Worm (Caenorhabditis elegans) whole organism, L3 larva: ENCODE results near the gene ZK418.5.
A peak's percentile ranks its signal among the peaks of the same experiment; 100 is the strongest.

ENCODE experiments used
- R02D3.7 ChIP-seq: fragments of 150-350 bp; optimal IDR thresholded peaks from 2 replicates; lab custom pipeline; 2014; ENCODE audit warnings: missing biosample characterization, missing genetic modification characterization
- ZK546.5 ChIP-seq: sonication (generic microtip); optimal IDR thresholded peaks from 2 replicates; lab custom pipeline; 2017; ENCODE audit warnings: missing biosample characterization, missing genetic modification characterization
- aly-2 ChIP-seq: fragments of 150-350 bp; optimal IDR thresholded peaks from 2 replicates; lab custom pipeline; 2014; ENCODE audit warnings: missing biosample characterization, missing genetic modification characterization
- ama-1 ChIP-seq: fragments of 150-350 bp; optimal IDR thresholded peaks from 2 replicates; lab custom pipeline; 2018
- ceh-16 ChIP-seq: sonication (generic microtip); optimal IDR thresholded peaks from 2 replicates; lab custom pipeline; 2017; ENCODE audit warnings: missing biosample characterization, missing genetic modification characterization
- ceh-28 ChIP-seq: fragments of 150-350 bp; optimal IDR thresholded peaks from 2 replicates; lab custom pipeline; 2014; ENCODE audit warnings: missing biosample characterization, missing genetic modification reagents, missing genetic modification characterization
- ceh-82 ChIP-seq: fragments of 150-350 bp; optimal IDR thresholded peaks from 2 replicates; lab custom pipeline; 2014; ENCODE audit warnings: missing biosample characterization, missing genetic modification characterization
- ceh-9 ChIP-seq: sonication (generic microtip); optimal IDR thresholded peaks from 2 replicates; lab custom pipeline; 2018; ENCODE audit warnings: missing biosample characterization, missing genetic modification characterization
- daf-12 ChIP-seq: fragments of 150-350 bp; optimal IDR thresholded peaks from 2 replicates; lab custom pipeline; 2014; ENCODE audit warnings: missing biosample characterization, missing genetic modification reagents, missing genetic modification characterization
- egl-27 ChIP-seq: sonication (generic microtip); optimal IDR thresholded peaks from 4 replicates; lab custom pipeline; 2017; ENCODE audit warnings: missing biosample characterization, missing genetic modification reagents, missing genetic modification characterization
- egl-5 ChIP-seq: fragments of 150-350 bp; optimal IDR thresholded peaks from 2 replicates; lab custom pipeline; 2017; ENCODE audit warnings: missing biosample characterization, missing genetic modification reagents, missing genetic modification characterization, inconsistent platforms
- elt-1 ChIP-seq: fragments of 150-350 bp; optimal IDR thresholded peaks from 2 replicates; lab custom pipeline; 2014; ENCODE audit warnings: missing biosample characterization, missing genetic modification characterization
- elt-2 ChIP-seq: sonication (generic microtip); optimal IDR thresholded peaks from 2 replicates; lab custom pipeline; 2016; ENCODE audit warnings: missing genetic modification reagents, mild to moderate bottlenecking, missing genetic modification characterization, missing compliant biosample characterization
- elt-3 ChIP-seq, 3 experiments: fragments of 150-350 bp in 1 of 3; sonication (generic microtip) in 2 of 3; optimal IDR thresholded peaks; 2 replicates in 2 of 3; 4 replicates in 1 of 3; lab custom pipeline; 2014 to 2017; ENCODE audit warnings: missing biosample characterization in 3 of 3, missing genetic modification characterization in 3 of 3
- eor-1 ChIP-seq, 2 experiments: fragments of 150-350 bp; optimal IDR thresholded peaks; 2 replicates each; lab custom pipeline; 2014 to 2018; ENCODE audit warnings: missing biosample characterization in 2 of 2, missing genetic modification characterization in 2 of 2
- fkh-10 ChIP-seq: sonication (generic microtip); optimal IDR thresholded peaks from 2 replicates; lab custom pipeline; 2017; ENCODE audit warnings: missing biosample characterization, missing genetic modification reagents, missing genetic modification characterization
- fkh-2 ChIP-seq: fragments of 150-350 bp; optimal IDR thresholded peaks from 2 replicates; lab custom pipeline; 2014; ENCODE audit warnings: missing biosample characterization, missing genetic modification reagents, missing genetic modification characterization
- fos-1 ChIP-seq: fragments of 150-350 bp; optimal IDR thresholded peaks from 2 replicates; lab custom pipeline; 2014; ENCODE audit warnings: missing biosample characterization, missing genetic modification characterization
- hmg-11 ChIP-seq: sonication (generic microtip); optimal IDR thresholded peaks from 2 replicates; lab custom pipeline; 2016; ENCODE audit warnings: missing genetic modification characterization, missing compliant biosample characterization
- jun-1 ChIP-seq: fragments of 150-350 bp; optimal IDR thresholded peaks from 2 replicates; lab custom pipeline; 2014; ENCODE audit warnings: missing biosample characterization, missing genetic modification reagents, missing genetic modification characterization
- lin-15B ChIP-seq: fragments of 150-350 bp; optimal IDR thresholded peaks from 2 replicates; lab custom pipeline; 2014; ENCODE audit warnings: missing biosample characterization, missing genetic modification characterization
- lin-39 ChIP-seq: fragments of 150-350 bp; optimal IDR thresholded peaks from 2 replicates; lab custom pipeline; 2018; ENCODE audit warnings: missing biosample characterization, missing genetic modification reagents, missing genetic modification characterization
- lsy-12 ChIP-seq: sonication (generic microtip); optimal IDR thresholded peaks from 2 replicates; lab custom pipeline; 2016; ENCODE audit warnings: mild to moderate bottlenecking, missing genetic modification characterization, missing compliant biosample characterization
- mdl-1 ChIP-seq: fragments of 150-350 bp; optimal IDR thresholded peaks from 2 replicates; lab custom pipeline; 2014; ENCODE audit warnings: missing biosample characterization, missing genetic modification characterization
- mml-1 ChIP-seq: fragments of 150-350 bp; sonication (generic microtip); optimal IDR thresholded peaks from 3 replicates; lab custom pipeline; 2014; ENCODE audit warnings: missing biosample characterization, missing genetic modification characterization
- nfya-1 ChIP-seq: sonication (generic microtip); optimal IDR thresholded peaks from 2 replicates; lab custom pipeline; 2017; ENCODE audit warnings: missing genetic modification characterization, mild to moderate bottlenecking, missing compliant biosample characterization, antibody characterized with exemption, moderate library complexity; ENCODE audit not compliant: insufficient read depth
- nhr-11 ChIP-seq: fragments of 150-350 bp; optimal IDR thresholded peaks from 2 replicates; lab custom pipeline; 2014; ENCODE audit warnings: missing biosample characterization, missing genetic modification characterization
- nhr-12 ChIP-seq: fragments of 150-350 bp; optimal IDR thresholded peaks from 2 replicates; lab custom pipeline; 2014; ENCODE audit warnings: missing biosample characterization, missing genetic modification characterization
- nhr-23 ChIP-seq: fragments of 150-350 bp; optimal IDR thresholded peaks from 2 replicates; lab custom pipeline; 2014; ENCODE audit warnings: missing biosample characterization, missing genetic modification reagents, missing genetic modification characterization
- nhr-237 ChIP-seq: fragments of 150-350 bp; optimal IDR thresholded peaks from 2 replicates; lab custom pipeline; 2014; ENCODE audit warnings: missing biosample characterization, missing genetic modification characterization
- nhr-25 ChIP-seq: sonication (generic microtip); optimal IDR thresholded peaks from 2 replicates; lab custom pipeline; 2017; ENCODE audit warnings: missing biosample characterization, missing genetic modification characterization
- nhr-28 ChIP-seq: fragments of 150-350 bp; optimal IDR thresholded peaks from 2 replicates; lab custom pipeline; 2014; ENCODE audit warnings: missing biosample characterization, missing genetic modification characterization
- nhr-43 ChIP-seq: sonication (generic microtip); optimal IDR thresholded peaks from 2 replicates; lab custom pipeline; 2016; ENCODE audit warnings: mild to moderate bottlenecking, missing genetic modification characterization, missing compliant biosample characterization; ENCODE audit not compliant: poor library complexity, severe bottlenecking
- nhr-67 ChIP-seq: fragments of 150-350 bp; optimal IDR thresholded peaks from 2 replicates; lab custom pipeline; 2014; ENCODE audit warnings: missing biosample characterization, missing genetic modification characterization
- nhr-76 ChIP-seq: fragments of 150-350 bp; sonication (generic microtip); optimal IDR thresholded peaks from 5 replicates; lab custom pipeline; 2014; ENCODE audit warnings: missing biosample characterization, missing genetic modification characterization
- nhr-77 ChIP-seq: fragments of 150-350 bp; optimal IDR thresholded peaks from 2 replicates; lab custom pipeline; 2014; ENCODE audit warnings: missing biosample characterization, missing genetic modification characterization
- pha-4 ChIP-seq: fragments of 150-350 bp; optimal IDR thresholded peaks from 2 replicates; lab custom pipeline; 2014; ENCODE audit warnings: missing biosample characterization, missing genetic modification reagents, missing genetic modification characterization
- pqm-1 ChIP-seq: fragments of 150-350 bp; optimal IDR thresholded peaks from 2 replicates; lab custom pipeline; 2017; ENCODE audit warnings: missing biosample characterization, missing genetic modification characterization, inconsistent platforms
- sea-2 ChIP-seq: fragments of 150-350 bp; sonication (generic microtip); optimal IDR thresholded peaks from 4 replicates; lab custom pipeline; 2014; ENCODE audit warnings: missing biosample characterization, missing genetic modification reagents, missing genetic modification characterization
- skn-1 ChIP-seq: fragments of 150-350 bp; optimal IDR thresholded peaks from 2 replicates; lab custom pipeline; 2014; ENCODE audit warnings: missing biosample characterization, missing genetic modification characterization
- snpc-4 ChIP-seq: fragments of 150-350 bp; optimal IDR thresholded peaks from 2 replicates; lab custom pipeline; 2014; ENCODE audit warnings: missing biosample characterization, missing genetic modification characterization
- tbx-2 ChIP-seq: sonication (generic microtip); optimal IDR thresholded peaks from 2 replicates; lab custom pipeline; 2016; ENCODE audit warnings: mild to moderate bottlenecking, missing genetic modification characterization, missing compliant biosample characterization
- unc-39 ChIP-seq: sonication (generic microtip); optimal IDR thresholded peaks from 4 replicates; lab custom pipeline; 2017; ENCODE audit warnings: missing biosample characterization, missing genetic modification characterization
- unc-62 ChIP-seq: fragments of 150-350 bp; sonication (generic microtip); optimal IDR thresholded peaks from 4 replicates; lab custom pipeline; 2014; ENCODE audit warnings: missing biosample characterization, missing genetic modification reagents, missing genetic modification characterization
- zag-1 ChIP-seq: fragments of 150-350 bp; optimal IDR thresholded peaks from 2 replicates; lab custom pipeline; 2014; ENCODE audit warnings: missing biosample characterization, missing genetic modification characterization
- ztf-11 ChIP-seq: fragments of 150-350 bp; optimal IDR thresholded peaks from 2 replicates; lab custom pipeline; 2014; ENCODE audit warnings: missing biosample characterization, missing genetic modification characterization
- ztf-4 ChIP-seq: fragments of 150-350 bp; optimal IDR thresholded peaks from 2 replicates; lab custom pipeline; 2014; ENCODE audit warnings: missing biosample characterization, missing genetic modification characterization

ZK418.5 gene

DNA sequence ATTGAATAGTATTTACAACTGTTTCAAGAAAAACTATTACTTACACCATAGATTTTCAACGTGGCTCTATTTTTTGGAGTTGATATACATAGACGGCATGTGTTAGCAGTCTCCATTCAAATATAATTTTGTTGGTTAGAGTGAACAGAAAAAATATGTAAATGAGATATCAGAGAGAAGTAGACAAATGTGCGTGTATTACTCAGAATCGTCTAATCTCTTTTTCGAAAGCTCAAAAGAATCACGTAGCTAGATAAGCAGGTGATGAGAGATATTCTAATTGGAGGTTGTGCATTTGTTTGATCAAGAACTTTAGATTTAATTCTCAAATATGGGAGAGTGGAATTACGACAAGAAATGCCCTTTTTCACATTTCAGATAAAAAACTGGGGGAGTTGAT lies 16.9 kb upstream of the ZK418.5 start, which contains the start of gene ZK418.10:
ZK418.10 (minus strand) TSS at position 148 of the 400 bp plus-strand sequence.
- no peak for TF ChIP-seq egl-27 (tag; lab: Kevin White, UChicago)
- TF ChIP-seq elt-3 (tag; optimal IDR thresholded peaks at IDR 0.05; lab: Kevin White, UChicago): no peak
- no peak for TF ChIP-seq fkh-10 (GFP tag; lab: Kevin White, UChicago)
- TF ChIP-seq ceh-82 (tag; lab: Kevin White, UChicago): no peak
- TF ChIP-seq nhr-11 (tag; lab: Kevin White, UChicago): no peak
- no peak for TF ChIP-seq daf-12 (tag; lab: Kevin White, UChicago)
- no peak for TF ChIP-seq pqm-1 (tag; lab: Kevin White, UChicago)
- TF ChIP-seq jun-1 (tag; lab: Kevin White, UChicago): no peak
- no peak for TF ChIP-seq fkh-2 (tag; lab: Kevin White, UChicago)
- no peak for TF ChIP-seq nhr-43 (tag; lab: Kevin White, UChicago)
- no peak for TF ChIP-seq fos-1 (tag; lab: Kevin White, UChicago)
- TF ChIP-seq lin-39 (tag; lab: Kevin White, UChicago): no peak
- no peak for TF ChIP-seq ama-1 (lab: Kevin White, UChicago)
- no peak for TF ChIP-seq snpc-4 (tag; lab: Kevin White, UChicago)
- TF ChIP-seq R02D3.7 (tag; lab: Kevin White, UChicago): no peak

DNA sequence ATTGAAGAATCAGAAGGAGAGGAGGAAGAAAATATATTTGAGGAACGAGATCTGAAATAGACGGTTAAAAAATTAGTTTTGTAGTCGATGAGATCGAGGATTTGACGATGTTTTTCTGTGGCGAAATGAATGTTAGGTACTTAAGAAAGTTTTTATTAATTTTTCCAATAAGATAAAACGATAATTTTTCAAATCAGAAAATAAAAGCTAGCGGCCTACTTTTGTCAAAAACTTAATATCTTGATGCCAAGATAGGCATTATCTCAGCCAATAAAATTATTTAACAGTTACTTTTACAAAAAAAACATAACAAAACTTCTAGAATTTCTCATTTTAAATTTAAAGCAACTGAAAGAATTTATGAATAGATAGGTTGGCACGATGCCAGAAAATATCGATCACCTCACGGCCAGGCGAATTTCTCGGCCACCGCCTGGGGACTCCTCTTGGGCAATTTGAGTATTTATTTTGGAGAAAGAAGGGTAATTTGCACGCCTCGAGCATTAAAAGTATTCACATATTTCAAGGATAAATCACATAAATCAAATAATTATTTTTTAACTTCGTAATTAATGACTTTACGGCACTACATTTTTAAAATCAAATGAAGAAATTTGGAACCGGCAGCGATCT lies 14.2 kb upstream of the ZK418.5 start, which contains the start of gene fubl-2:
fubl-2 (minus strand) TSS at position 51 of the 633 bp plus-strand sequence.
- peak; percentile 68 for TF ChIP-seq nfya-1 (tag; lab: Kevin White, UChicago)
- TF ChIP-seq sea-2 (GFP tag; lab: Kevin White, UChicago): no peak
- TF ChIP-seq lin-15B: peak; percentile 82
- no peak for TF ChIP-seq nhr-23 (tag; lab: Kevin White, UChicago)
- TF ChIP-seq nhr-237: no peak
- TF ChIP-seq ztf-4 (tag; lab: Kevin White, UChicago): no peak
- TF ChIP-seq hmg-11 (tag; lab: Kevin White, UChicago): no peak
- no peak for TF ChIP-seq nhr-67 (tag; lab: Kevin White, UChicago)
- TF ChIP-seq daf-12 (tag; lab: Kevin White, UChicago): no peak
- TF ChIP-seq unc-62 (GFP tag; lab: Kevin White, UChicago): no peak
- no peak for TF ChIP-seq jun-1 (tag; lab: Kevin White, UChicago)
- no peak for TF ChIP-seq nhr-77 (tag; lab: Kevin White, UChicago)
- no peak for TF ChIP-seq elt-3 (tag; optimal IDR thresholded peaks at IDR 0.05; lab: Kevin White, UChicago)
- TF ChIP-seq eor-1 (tag; optimal IDR thresholded peaks at IDR 0.05; lab: Kevin White, UChicago): no peak
- TF ChIP-seq pha-4 (tag; lab: Kevin White, UChicago): peak; percentile 71
- TF ChIP-seq snpc-4 (tag; lab: Kevin White, UChicago): peak; percentile 58
- TF ChIP-seq ama-1 (lab: Kevin White, UChicago): no peak
- TF ChIP-seq unc-39 (tag; lab: Kevin White, UChicago): no peak
- TF ChIP-seq lin-39 (tag; lab: Kevin White, UChicago): peak; percentile 72
- TF ChIP-seq ceh-16 (tag; lab: Kevin White, UChicago): no peak
- no peak for TF ChIP-seq skn-1 (tag; lab: Kevin White, UChicago)
- no peak for TF ChIP-seq nhr-76 (tag; lab: Kevin White, UChicago)
- TF ChIP-seq elt-2 (tag; lab: Kevin White, UChicago): peak; percentile 35
- no peak for TF ChIP-seq ceh-82 (tag; lab: Kevin White, UChicago)
- peak; percentile 24 for TF ChIP-seq pqm-1 (tag; lab: Kevin White, UChicago)
- TF ChIP-seq nhr-43 (tag; lab: Kevin White, UChicago): peak; percentile 83
- no peak for TF ChIP-seq nhr-12
- no peak for TF ChIP-seq nhr-28 (tag; lab: Kevin White, UChicago)
- TF ChIP-seq lsy-12 (tag; lab: Kevin White, UChicago): no peak
- TF ChIP-seq nhr-25: peak; percentile 41
- TF ChIP-seq mml-1 (tag; lab: Kevin White, UChicago): no peak
- TF ChIP-seq ZK546.5 (tag; lab: Kevin White, UChicago): no peak
- TF ChIP-seq fkh-10 (GFP tag; lab: Kevin White, UChicago): no peak
- TF ChIP-seq elt-1 (tag; lab: Kevin White, UChicago): no peak
- TF ChIP-seq egl-5 (tag; lab: Kevin White, UChicago): no peak
- TF ChIP-seq mdl-1 (tag; lab: Kevin White, UChicago): no peak
- TF ChIP-seq zag-1 (tag; lab: Kevin White, UChicago): no peak
- TF ChIP-seq ceh-28 (tag; lab: Kevin White, UChicago): peak; percentile 73
- no peak for TF ChIP-seq aly-2
- TF ChIP-seq fos-1 (tag; lab: Kevin White, UChicago): no peak
- TF ChIP-seq fkh-2 (tag; lab: Kevin White, UChicago): no peak
- no peak for TF ChIP-seq nhr-11 (tag; lab: Kevin White, UChicago)
- TF ChIP-seq ceh-9 (tag; lab: Kevin White, UChicago): no peak
- no peak for TF ChIP-seq ztf-11 (tag; lab: Kevin White, UChicago)
- TF ChIP-seq egl-27 (tag; lab: Kevin White, UChicago): no peak
- no peak for TF ChIP-seq tbx-2 (tag; lab: Kevin White, UChicago)
- peak; percentile 44 for TF ChIP-seq R02D3.7 (tag; lab: Kevin White, UChicago)
